Fruit fly (Drosophila melanogaster) whole organism, embryonic: ENCODE results near the gene CG31804.
A peak's percentile ranks its signal among the peaks of the same experiment; 100 is the strongest.

Experiments
- CG10321 ChIP-seq: fragments of 200-800 bp; sonication (Bioruptor generic); IDR thresholded peaks from 2 replicates; pipeline ENCODE4 v1.3.6; 2022; ENCODE audit warnings: missing biosample characterization, missing genetic modification characterization
- CG11456 ChIP-seq: fragments of 200-800 bp; sonication (Bioruptor generic); IDR thresholded peaks from 3 replicates; pipeline ENCODE4 v1.3.6; 2022; ENCODE audit warnings: missing biosample characterization, missing genetic modification characterization
- CG11560 ChIP-seq: fragments of 200-800 bp; sonication (Bioruptor generic); IDR thresholded peaks from 3 replicates; pipeline ENCODE4 v1.3.6; 2022; ENCODE audit warnings: missing biosample characterization, missing genetic modification characterization
- CG12219 ChIP-seq: fragments of 200-800 bp; sonication (Bioruptor generic); optimal IDR thresholded peaks from 3 replicates; lab custom pipeline; 2018; ENCODE audit warnings: missing biosample characterization, mild to moderate bottlenecking, missing genetic modification characterization
- CG13123 ChIP-seq: fragments of 200-800 bp; sonication (Bioruptor generic); optimal IDR thresholded peaks from 2 replicates; lab custom pipeline; 2016; ENCODE audit warnings: missing biosample characterization, missing genetic modification characterization
- CG13624 ChIP-seq: fragments of 200-800 bp; sonication (Bioruptor generic); optimal IDR thresholded peaks from 2 replicates; lab custom pipeline; 2016; ENCODE audit warnings: missing biosample characterization, missing genetic modification characterization
- CG14860 ChIP-seq: fragments of 200-800 bp; sonication (Bioruptor generic); IDR thresholded peaks from 3 replicates; pipeline ENCODE4 v1.3.6; 2022; ENCODE audit warnings: missing biosample characterization, missing genetic modification characterization; ENCODE audit not compliant: partially characterized antibody
- CG1603 ChIP-seq: fragments of 200-800 bp; sonication (Bioruptor generic); optimal IDR thresholded peaks from 2 replicates; lab custom pipeline; 2019; ENCODE audit warnings: missing biosample characterization, mild to moderate bottlenecking, missing genetic modification characterization, moderate library complexity
- CG17802 ChIP-seq: fragments of 200-800 bp; sonication (Bioruptor generic); optimal IDR thresholded peaks from 2 replicates; lab custom pipeline; 2018; ENCODE audit warnings: missing biosample characterization, mild to moderate bottlenecking, missing genetic modification characterization, moderate library complexity
- CG17912 ChIP-seq: fragments of 200-800 bp; sonication (Bioruptor generic); optimal IDR thresholded peaks from 2 replicates; lab custom pipeline; 2018; ENCODE audit warnings: missing biosample characterization, mild to moderate bottlenecking, missing genetic modification characterization
- CG2678 ChIP-seq: fragments of 200-800 bp; sonication (Bioruptor generic); optimal IDR thresholded peaks from 3 replicates; lab custom pipeline; 2019; ENCODE audit warnings: missing biosample characterization, mild to moderate bottlenecking, missing genetic modification characterization, moderate library complexity
- CG3163 ChIP-seq: fragments of 200-800 bp; sonication (Bioruptor generic); optimal IDR thresholded peaks from 3 replicates; lab custom pipeline; 2016; ENCODE audit warnings: missing biosample characterization, missing genetic modification characterization
- CG32532 ChIP-seq: fragments of 200-800 bp; sonication (Bioruptor generic); IDR thresholded peaks from 2 replicates; pipeline ENCODE4 v1.3.6; 2022; ENCODE audit warnings: missing biosample characterization, missing genetic modification characterization
- CG3847 ChIP-seq: fragments of 200-800 bp; sonication (Bioruptor generic); IDR thresholded peaks from 2 replicates; pipeline ENCODE4 v1.3.6; 2022; ENCODE audit warnings: missing biosample characterization, missing genetic modification characterization
- CG4404 ChIP-seq: fragments of 200-800 bp; sonication (Bioruptor generic); IDR thresholded peaks from 2 replicates; pipeline ENCODE4 v1.3.6; 2022; ENCODE audit warnings: missing biosample characterization, missing genetic modification characterization
- CG4820 ChIP-seq: fragments of 200-800 bp; sonication (Bioruptor generic); optimal IDR thresholded peaks from 3 replicates; lab custom pipeline; 2016; ENCODE audit warnings: missing biosample characterization, missing genetic modification characterization
- CG5245 ChIP-seq: fragments of 200-800 bp; sonication (Bioruptor generic); optimal IDR thresholded peaks from 3 replicates; lab custom pipeline; 2016; ENCODE audit warnings: missing biosample characterization, missing genetic modification characterization
- CG6689 ChIP-seq: fragments of 200-800 bp; sonication (Bioruptor generic); IDR thresholded peaks from 2 replicates; pipeline ENCODE4 v1.3.6; 2022; ENCODE audit warnings: missing biosample characterization, missing genetic modification characterization
- CG7839 ChIP-seq: fragments of 200-800 bp; sonication (Bioruptor generic); optimal IDR thresholded peaks from 3 replicates; lab custom pipeline; 2018; ENCODE audit warnings: missing biosample characterization, mild to moderate bottlenecking, missing genetic modification characterization, moderate library complexity
- CG8388 ChIP-seq: fragments of 200-800 bp; sonication (Bioruptor generic); optimal IDR thresholded peaks from 2 replicates; lab custom pipeline; 2019; ENCODE audit warnings: missing biosample characterization, mild to moderate bottlenecking, missing genetic modification characterization, moderate library complexity
- D19A ChIP-seq: fragments of 200-800 bp; optimal IDR thresholded peaks from 3 replicates; lab custom pipeline; 2019; ENCODE audit warnings: missing biosample characterization, mild to moderate bottlenecking, missing genetic modification characterization, moderate library complexity
- H15 ChIP-seq: fragments of 200-800 bp; sonication (Bioruptor generic); IDR thresholded peaks from 3 replicates; pipeline ENCODE4 v1.3.6; 2022; ENCODE audit warnings: missing biosample characterization, missing genetic modification characterization
- HLH4C ChIP-seq: fragments of 200-800 bp; sonication (Bioruptor generic); IDR thresholded peaks from 3 replicates; pipeline ENCODE4 v1.3.6; 2022; ENCODE audit warnings: missing biosample characterization, missing genetic modification characterization; ENCODE audit not compliant: partially characterized antibody
- Mad ChIP-seq: fragments of 200-800 bp; sonication (Bioruptor generic); optimal IDR thresholded peaks from 2 replicates; lab custom pipeline; 2016; ENCODE audit warnings: missing biosample characterization, missing genetic modification characterization
- Mrtf ChIP-seq: fragments of 200-800 bp; sonication (Bioruptor generic); IDR thresholded peaks from 3 replicates; pipeline ENCODE4 v1.3.6; 2022; ENCODE audit warnings: missing biosample characterization, missing genetic modification characterization
- NC2β ChIP-seq: fragments of 200-800 bp; sonication (Bioruptor generic); optimal IDR thresholded peaks from 2 replicates; lab custom pipeline; 2016; ENCODE audit warnings: missing biosample characterization, missing genetic modification characterization
- Spps ChIP-seq: fragments of 200-800 bp; sonication (Bioruptor generic); optimal IDR thresholded peaks from 2 replicates; lab custom pipeline; 2018; ENCODE audit warnings: missing biosample characterization, mild to moderate bottlenecking, missing genetic modification characterization
- Usf ChIP-seq: fragments of 200-800 bp; sonication (Bioruptor generic); optimal IDR thresholded peaks from 2 replicates; lab custom pipeline; 2017; ENCODE audit warnings: missing genotype, missing biosample characterization, missing genetic modification characterization
- Xrp1 ChIP-seq: fragments of 200-800 bp; sonication (Bioruptor generic); IDR thresholded peaks from 2 replicates; pipeline ENCODE4 v1.3.6; 2022; ENCODE audit warnings: missing biosample characterization, missing genetic modification characterization
- amos ChIP-seq: fragments of 200-800 bp; sonication (Bioruptor generic); IDR thresholded peaks from 2 replicates; pipeline ENCODE4 v1.3.6; 2022; ENCODE audit warnings: missing biosample characterization, missing genetic modification characterization; ENCODE audit not compliant: partially characterized antibody
- bigmax ChIP-seq: fragments of 200-800 bp; sonication (Bioruptor generic); optimal IDR thresholded peaks from 2 replicates; lab custom pipeline; 2018; ENCODE audit warnings: missing biosample characterization, mild to moderate bottlenecking, missing genetic modification characterization
- br ChIP-seq: fragments of >200 bp; optimal IDR thresholded peaks from 2 replicates; lab custom pipeline; 2017
- dati ChIP-seq: fragments of 200-800 bp; sonication (Bioruptor generic); IDR thresholded peaks from 2 replicates; pipeline ENCODE4 v1.3.6; 2022; ENCODE audit warnings: missing biosample characterization, missing genetic modification characterization
- dmrt99B ChIP-seq: fragments of 200-800 bp; sonication (Bioruptor generic); optimal IDR thresholded peaks from 2 replicates; lab custom pipeline; 2018; ENCODE audit warnings: missing biosample characterization, mild to moderate bottlenecking, missing genetic modification characterization, moderate library complexity
- fd64A ChIP-seq: fragments of 200-800 bp; sonication (Bioruptor generic); optimal IDR thresholded peaks from 3 replicates; lab custom pipeline; 2018; ENCODE audit warnings: missing biosample characterization, mild to moderate bottlenecking, missing genetic modification characterization
- hth ChIP-seq: fragments of >200 bp; optimal IDR thresholded peaks from 2 replicates; lab custom pipeline; 2017; ENCODE audit warnings: inconsistent platforms
- jumu ChIP-seq: fragments of 200-800 bp; sonication (Bioruptor generic); optimal IDR thresholded peaks from 3 replicates; lab custom pipeline; 2016; ENCODE audit warnings: missing biosample characterization, missing genetic modification characterization
- klu ChIP-seq: fragments of 200-800 bp; sonication (Bioruptor generic); IDR thresholded peaks from 2 replicates; pipeline ENCODE4 v1.3.6; 2022; ENCODE audit warnings: missing biosample characterization, missing genetic modification characterization
- lbe ChIP-seq: fragments of 200-800 bp; sonication (Bioruptor generic); optimal IDR thresholded peaks from 2 replicates; lab custom pipeline; 2016; ENCODE audit warnings: missing biosample characterization, mild to moderate bottlenecking, missing genetic modification characterization
- mld ChIP-seq: fragments of 200-800 bp; sonication (Bioruptor generic); IDR thresholded peaks from 3 replicates; pipeline ENCODE4 v1.3.6; 2022; ENCODE audit warnings: missing biosample characterization, missing genetic modification characterization; ENCODE audit not compliant: partially characterized antibody
- pan ChIP-seq, 4 experiments: fragments of >200 bp in 3 of 4; fragments of 200-800 bp in 1 of 4; sonication (Bioruptor generic) in 1 of 4; optimal IDR thresholded peaks in 3 of 4; IDR thresholded peaks in 1 of 4; 2 replicates each; pipeline versions ENCODE4 v1.3.6 to Lab custom; 2017 to 2022; ENCODE audit warnings: missing biosample characterization in 2 of 4, missing genetic modification characterization in 2 of 4, mixed read lengths in 1 of 4
- pros ChIP-seq: fragments of 200-800 bp; sonication (Bioruptor generic); optimal IDR thresholded peaks from 3 replicates; lab custom pipeline; 2019; ENCODE audit warnings: missing biosample characterization, mild to moderate bottlenecking, missing genetic modification characterization, moderate library complexity
- psq ChIP-seq: fragments of 200-800 bp; sonication (Bioruptor generic); optimal IDR thresholded peaks from 2 replicates; lab custom pipeline; 2017; ENCODE audit warnings: missing biosample characterization, missing genetic modification characterization
- scrt ChIP-seq: fragments of 200-800 bp; sonication (Bioruptor generic); optimal IDR thresholded peaks from 2 replicates; lab custom pipeline; 2018; ENCODE audit warnings: missing biosample characterization, mild to moderate bottlenecking, missing genetic modification characterization, moderate library complexity
- sens ChIP-seq: fragments of 200-800 bp; sonication (Bioruptor generic); peaks from one replicate; lab custom pipeline; 2016; ENCODE audit warnings: missing biosample characterization, missing genetic modification characterization
- sisA ChIP-seq: fragments of 200-800 bp; sonication (Bioruptor generic); IDR thresholded peaks from 2 replicates; pipeline ENCODE4 v1.3.6; 2022; ENCODE audit warnings: missing biosample characterization, missing genetic modification characterization
- so ChIP-seq: fragments of 200-800 bp; sonication (Bioruptor generic); IDR thresholded peaks from 3 replicates; pipeline ENCODE4 v1.3.6; 2022; ENCODE audit warnings: missing biosample characterization, missing genetic modification characterization
- tin ChIP-seq: fragments of 200-800 bp; sonication (Bioruptor generic); optimal IDR thresholded peaks from 3 replicates; lab custom pipeline; 2016; ENCODE audit warnings: missing biosample characterization, missing genetic modification characterization
- tll ChIP-seq, 2 experiments: fragments of 200-800 bp in 1 of 2; fragments of >200 bp in 1 of 2; sonication (Bioruptor generic) in 1 of 2; optimal IDR thresholded peaks; 2 replicates each; lab custom pipeline; 2017 to 2019; ENCODE audit warnings: missing biosample characterization in 2 of 2, missing genetic modification characterization in 2 of 2, mild to moderate bottlenecking in 1 of 2, moderate library complexity in 1 of 2
- ttk ChIP-seq: fragments of 200-800 bp; sonication (Bioruptor generic); IDR thresholded peaks from 2 replicates; pipeline ENCODE4 v2.1.2; 2022; ENCODE audit warnings: missing biosample characterization, missing genetic modification characterization
- yki ChIP-seq: fragments of >200 bp; optimal IDR thresholded peaks from 3 replicates; lab custom pipeline; 2018

The CG31804 gene

DNA sequence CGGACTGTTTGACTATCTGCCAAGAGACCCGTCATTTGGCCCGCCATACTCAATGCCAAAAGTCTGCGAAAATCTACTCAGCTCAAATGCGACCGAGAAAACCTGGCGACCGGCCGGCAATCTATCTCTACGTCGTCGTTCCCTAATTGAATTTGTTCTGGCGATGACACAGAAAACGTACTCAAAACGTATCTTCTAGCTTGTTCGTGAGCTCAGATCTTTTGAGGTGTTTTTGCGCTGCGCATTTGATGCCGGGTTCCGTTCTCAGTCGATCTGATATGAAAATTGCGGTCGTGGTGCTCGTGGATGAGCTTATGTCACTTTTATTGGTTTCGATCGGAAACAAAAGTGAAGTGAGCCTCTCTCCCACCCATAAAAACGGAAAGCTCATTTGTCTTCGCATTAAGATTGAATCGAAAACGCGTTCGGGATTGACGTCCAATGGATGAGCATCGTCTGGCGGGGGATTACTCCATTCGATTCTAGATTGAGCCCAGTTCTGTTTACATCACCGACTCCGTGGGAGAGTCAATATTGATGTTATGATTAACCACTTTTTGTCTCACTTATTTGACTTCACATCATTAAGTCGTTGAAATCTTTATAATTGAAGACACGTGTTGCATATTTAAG lies 24.6 kb downstream of the CG31804 start (continued):
- no peak for TF ChIP-seq jumu (GFP tag; lab: Kevin White, UChicago)
- TF ChIP-seq br (lab: Kevin White, UChicago), result no peak
- no peak for TF ChIP-seq mld (GFP tag; lab: Robert Waterston, UW)
- TF ChIP-seq tll (GFP tag; optimal IDR thresholded peaks at IDR 0.05; lab: Kevin White, UChicago), result no peak
- TF ChIP-seq scrt (GFP tag; lab: Kevin White, UChicago), result no peak
- TF ChIP-seq CG2678 (tag; lab: Kevin White, UChicago), result peak; percentile 45
- no peak for TF ChIP-seq CG8388 (GFP tag; lab: Kevin White, UChicago)
- TF ChIP-seq dmrt99B (tag; lab: Kevin White, UChicago), result peak; percentile 29
- TF ChIP-seq H15 (GFP tag; lab: Robert Waterston, UW), result no peak
- no peak for TF ChIP-seq yki (lab: Kevin White, UChicago)
- TF ChIP-seq Mrtf, result no peak
- no peak for TF ChIP-seq hth (lab: Kevin White, UChicago)
- no peak for TF ChIP-seq NC2β (GFP tag; lab: Kevin White, UChicago)
- no peak for TF ChIP-seq dati
- TF ChIP-seq CG13624 (GFP tag; lab: Kevin White, UChicago), result peak; percentile 14
- TF ChIP-seq CG4820 (GFP tag; lab: Kevin White, UChicago), result no peak
- TF ChIP-seq so (GFP tag; lab: Robert Waterston, UW), result 0 out of 3 replicates have a peak, but pooled peaks have one; percentile 14
- no peak for TF ChIP-seq CG10321 (GFP tag; lab: Robert Waterston, UW)
- no peak for TF ChIP-seq CG17912 (GFP tag; lab: Kevin White, UChicago)
- no peak for TF ChIP-seq CG6689 (GFP tag; lab: Robert Waterston, UW)
- TF ChIP-seq ttk (GFP tag; lab: Robert Waterston, UW), result no peak
- no peak for TF ChIP-seq psq
- TF ChIP-seq pros (GFP tag; lab: Kevin White, UChicago), result no peak
- no peak for TF ChIP-seq CG3847 (GFP tag; lab: Robert Waterston, UW)
- no peak for TF ChIP-seq Usf (GFP tag; lab: Kevin White, UChicago)
- TF ChIP-seq Spps, result no peak
- no peak for TF ChIP-seq fd64A (GFP tag; lab: Kevin White, UChicago)
- TF ChIP-seq amos (GFP tag; lab: Robert Waterston, UW), result no peak; the same call in 1 of the 2 replicates
- no peak for TF ChIP-seq sisA (GFP tag; lab: Robert Waterston, UW)
- no peak for TF ChIP-seq Mad (GFP tag; lab: Kevin White, UChicago)
- TF ChIP-seq CG11560, result no peak
- TF ChIP-seq CG1603 (tag; lab: Kevin White, UChicago), result no peak
- no peak for TF ChIP-seq CG13123
- no peak for TF ChIP-seq bigmax
- TF ChIP-seq pan (optimal IDR thresholded peaks at IDR 0.05; lab: Kevin White, UChicago), result no peak
- TF ChIP-seq pan (GFP tag; optimal IDR thresholded peaks at IDR 0.05 in 1 of 2, IDR thresholded peaks at IDR 0.05 in 1 of 2), result no peak
- no peak for TF ChIP-seq tin (GFP tag; lab: Kevin White, UChicago)
- TF ChIP-seq CG17802 (tag; lab: Kevin White, UChicago), result no peak
- peak; percentile 71 for TF ChIP-seq sens (GFP tag; lab: Kevin White, UChicago)
- TF ChIP-seq CG4404, result no peak
- no peak for TF ChIP-seq CG12219 (GFP tag; lab: Kevin White, UChicago)
- TF ChIP-seq klu (GFP tag; lab: Robert Waterston, UW), result no peak
- no peak for TF ChIP-seq CG5245
- no peak for TF ChIP-seq Xrp1 (GFP tag; lab: Robert Waterston, UW)
- TF ChIP-seq lbe, result no peak
- no peak for TF ChIP-seq HLH4C
- TF ChIP-seq D19A (tag; lab: Kevin White, UChicago), result no peak
- no peak for TF ChIP-seq CG32532 (GFP tag; lab: Robert Waterston, UW)
- TF ChIP-seq CG14860, result no peak
- no peak for TF ChIP-seq CG7839 (tag; lab: Kevin White, UChicago)
- no peak for TF ChIP-seq CG11456 (GFP tag; lab: Robert Waterston, UW)
- no peak for TF ChIP-seq CG3163
